Fruit fly (Drosophila melanogaster) whole organism, adult: ENCODE results near the gene glob1.

Source experiments
- CG12768 ChIP-seq: fragments of 200-800 bp; sonication (Bioruptor generic); optimal IDR thresholded peaks from 2 replicates; lab custom pipeline; 2017; ENCODE audit warnings: missing biosample characterization, missing genetic modification characterization, mild to moderate bottlenecking, moderate library complexity, missing genetic modification reagents
- CG14711 ChIP-seq: fragments of 200-800 bp; sonication (Bioruptor generic); optimal IDR thresholded peaks from 2 replicates; lab custom pipeline; 2018; ENCODE audit warnings: missing biosample characterization, mild to moderate bottlenecking, missing genetic modification characterization, moderate library complexity
- CG33017 ChIP-seq: fragments of 200-800 bp; sonication (Bioruptor generic); optimal IDR thresholded peaks from 2 replicates; lab custom pipeline; 2018; ENCODE audit warnings: missing biosample characterization, mild to moderate bottlenecking, missing genetic modification characterization, moderate library complexity
- CG5204 ChIP-seq: fragments of 200-800 bp; sonication (Bioruptor generic); optimal IDR thresholded peaks from 2 replicates; lab custom pipeline; 2016; ENCODE audit warnings: missing biosample characterization, missing genetic modification characterization
- CG7045 ChIP-seq: fragments of 200-800 bp; sonication (Bioruptor generic); optimal IDR thresholded peaks from 2 replicates; lab custom pipeline; 2017; ENCODE audit warnings: missing biosample characterization, mild to moderate bottlenecking, missing genetic modification characterization
- CG7101 ChIP-seq: fragments of 200-800 bp; sonication (Bioruptor generic); optimal IDR thresholded peaks from 2 replicates; lab custom pipeline; 2018; ENCODE audit warnings: missing biosample characterization, mild to moderate bottlenecking, missing genetic modification characterization, moderate library complexity
- Clk ChIP-seq: fragments of 200-800 bp; sonication (Bioruptor generic); optimal IDR thresholded peaks from 2 replicates; lab custom pipeline; 2017; ENCODE audit warnings: missing biosample characterization, missing genetic modification characterization
- Crg-1 ChIP-seq: fragments of 200-800 bp; sonication (Bioruptor generic); optimal IDR thresholded peaks from 2 replicates; lab custom pipeline; 2016; ENCODE audit warnings: missing biosample characterization, missing genetic modification characterization
- Mnt ChIP-seq: fragments of 200-800 bp; sonication (Bioruptor generic); optimal IDR thresholded peaks from 2 replicates; lab custom pipeline; 2016; ENCODE audit warnings: missing biosample characterization, mild to moderate bottlenecking, missing genetic modification characterization
- bab1 ChIP-seq: fragments of 200-800 bp; sonication (Bioruptor generic); optimal IDR thresholded peaks from 3 replicates; lab custom pipeline; 2019; ENCODE audit warnings: missing biosample characterization, mild to moderate bottlenecking, missing genetic modification characterization, moderate library complexity
- cic ChIP-seq: fragments of 200-800 bp; sonication (Bioruptor generic); optimal IDR thresholded peaks from 2 replicates; lab custom pipeline; 2017; ENCODE audit warnings: missing biosample characterization, mild to moderate bottlenecking, missing genetic modification characterization, moderate library complexity
- cnc ChIP-seq, 2 experiments: fragments of >200 bp; optimal IDR thresholded peaks; 2 replicates each; lab custom pipeline; 2017
- ovo ChIP-seq: fragments of 200-800 bp; sonication (Bioruptor generic); optimal IDR thresholded peaks from 2 replicates; lab custom pipeline; 2016; ENCODE audit warnings: missing biosample characterization, missing genetic modification characterization
- toe ChIP-seq: fragments of 200-800 bp; sonication (Bioruptor generic); optimal IDR thresholded peaks from 2 replicates; lab custom pipeline; 2016; ENCODE audit warnings: missing biosample characterization, missing genetic modification characterization

dm6 chr3R:15859896-15860295, 44.5 kb downstream of the glob1 start, which contains the start of gene CG9632:
- no peak for TF ChIP-seq ovo (GFP tag; lab: Kevin White, UChicago)
- TF ChIP-seq Crg-1 (GFP tag; lab: Kevin White, UChicago), result no peak
- no peak for TF ChIP-seq CG33017
- TF ChIP-seq cnc (optimal IDR thresholded peaks at IDR 0.05; lab: Kevin White, UChicago), result no peak
- TF ChIP-seq cic (GFP tag; lab: Kevin White, UChicago), result no peak
- no peak for TF ChIP-seq Mnt (GFP tag; lab: Kevin White, UChicago)
- TF ChIP-seq bab1 (GFP tag; lab: Kevin White, UChicago), result no peak
- TF ChIP-seq CG7101 (tag; lab: Kevin White, UChicago), result no peak
- TF ChIP-seq CG7045 (GFP tag; lab: Kevin White, UChicago), result no peak
- TF ChIP-seq Clk (GFP tag; lab: Kevin White, UChicago), result no peak
- no peak for TF ChIP-seq CG14711 (tag; lab: Kevin White, UChicago)
- no peak for TF ChIP-seq CG5204 (GFP tag; lab: Kevin White, UChicago)
- TF ChIP-seq toe (GFP tag; lab: Kevin White, UChicago), result no peak
- no peak for TF ChIP-seq CG12768 (GFP tag; lab: Kevin White, UChicago)
